Worm (Caenorhabditis elegans) whole organism, young adult: ENCODE results near the gene W01A11.1.

Experiments
- B0019.2 ChIP-seq: fragments of 200-800 bp; sonication (Bioruptor generic); conservative IDR thresholded peaks from 2 replicates; pipeline ENCODE4 v1.3.6; 2022; ENCODE audit warnings: missing genetic modification reagents, missing genetic modification characterization, missing compliant biosample characterization
- B0336.3 ChIP-seq: fragments of 200-800 bp; sonication (Bioruptor generic); IDR thresholded peaks from 2 replicates; pipeline ENCODE4 v1.3.6; 2022; ENCODE audit warnings: missing genetic modification characterization, missing compliant biosample characterization
- F57C9.4 ChIP-seq: sonication (generic microtip); optimal IDR thresholded peaks from 2 replicates; lab custom pipeline; 2017; ENCODE audit warnings: mild to moderate bottlenecking, missing genetic modification characterization, missing compliant biosample characterization
- T07F8.4 ChIP-seq: sonication (generic microtip); optimal IDR thresholded peaks from 2 replicates; lab custom pipeline; 2016; ENCODE audit warnings: mild to moderate bottlenecking, missing genetic modification characterization, moderate library complexity, missing compliant biosample characterization
- Y53G8AR.9 ChIP-seq: fragments of 200-800 bp; sonication (Bioruptor generic); conservative IDR thresholded peaks from 2 replicates; pipeline ENCODE4 v1.3.6; 2022; ENCODE audit warnings: missing genetic modification reagents, missing genetic modification characterization, missing compliant biosample characterization
- Y67H2A.10 ChIP-seq: fragments of 200-800 bp; sonication (Bioruptor generic); conservative IDR thresholded peaks from 2 replicates; pipeline ENCODE4 v1.3.6; 2022; ENCODE audit warnings: missing genetic modification reagents, missing genetic modification characterization, missing compliant biosample characterization
- Y95B8A.8 ChIP-seq: fragments of 200-800 bp; sonication (Bioruptor generic); IDR thresholded peaks from 2 replicates; pipeline ENCODE4 v1.3.6; 2022; ENCODE audit warnings: missing genetic modification reagents, missing genetic modification characterization, missing compliant biosample characterization
- atf-7 ChIP-seq: sonication (generic microtip); optimal IDR thresholded peaks from 2 replicates; lab custom pipeline; 2017; ENCODE audit warnings: mild to moderate bottlenecking, missing genetic modification characterization, missing compliant biosample characterization
- attf-3 ChIP-seq: fragments of 200-800 bp; sonication (Bioruptor generic); conservative IDR thresholded peaks from 2 replicates; pipeline ENCODE4 v1.3.6; 2022; ENCODE audit warnings: missing genetic modification reagents, missing genetic modification characterization, missing compliant biosample characterization
- cebp-1 ChIP-seq, 2 experiments: fragments of 200-800 bp in 1 of 2; sonication (Bioruptor generic) in 1 of 2; sonication (generic microtip) in 1 of 2; IDR thresholded peaks in 1 of 2; optimal IDR thresholded peaks in 1 of 2; 2 replicates each; pipeline versions ENCODE4 v1.3.6 to Lab custom; 2017 to 2022; ENCODE audit warnings: missing compliant biosample characterization in 2 of 2, missing genetic modification characterization in 2 of 2, mild to moderate bottlenecking in 1 of 2, missing genetic modification reagents in 1 of 2, moderate library complexity in 1 of 2
- ceh-40 ChIP-seq: fragments of 200-800 bp; sonication (Bioruptor generic); IDR thresholded peaks from 2 replicates; pipeline ENCODE4 v1.3.6; 2022; ENCODE audit warnings: missing genetic modification characterization, missing compliant biosample characterization
- dox-1 ChIP-seq: fragments of 200-800 bp; sonication (Bioruptor generic); IDR thresholded peaks from 2 replicates; pipeline ENCODE4 v1.3.6; 2022; ENCODE audit warnings: missing genetic modification reagents, missing genetic modification characterization, missing compliant biosample characterization
- egl-44 ChIP-seq: fragments of 200-800 bp; sonication (Bioruptor generic); IDR thresholded peaks from 2 replicates; pipeline ENCODE4 v1.3.6; 2022; ENCODE audit warnings: missing genetic modification reagents, missing genetic modification characterization, missing compliant biosample characterization
- egrh-3 ChIP-seq: fragments of 200-800 bp; sonication (Bioruptor generic); IDR thresholded peaks from 2 replicates; pipeline ENCODE4 v1.3.6; 2022; ENCODE audit warnings: missing genetic modification reagents, missing genetic modification characterization, missing compliant biosample characterization
- ekl-4 ChIP-seq: fragments of 200-800 bp; sonication (Bioruptor generic); IDR thresholded peaks from 2 replicates; pipeline ENCODE4 v1.3.6; 2022; ENCODE audit warnings: missing genetic modification reagents, missing genetic modification characterization, missing compliant biosample characterization
- ets-4 ChIP-seq: fragments of 200-800 bp; sonication (Bioruptor generic); optimal IDR thresholded peaks from 2 replicates; lab custom pipeline; 2018; ENCODE audit warnings: mild to moderate bottlenecking, missing genetic modification characterization, missing compliant biosample characterization
- hlh-12 ChIP-seq: sonication (generic microtip); optimal IDR thresholded peaks from 2 replicates; lab custom pipeline; 2016; ENCODE audit warnings: missing genetic modification characterization, missing compliant biosample characterization
- hmg-1.2 ChIP-seq: fragments of 200-800 bp; sonication (Bioruptor generic); IDR thresholded peaks from 2 replicates; pipeline ENCODE4 v1.3.6; 2022; ENCODE audit warnings: missing genetic modification reagents, missing genetic modification characterization, missing compliant biosample characterization
- hsf-1 ChIP-seq: fragments of 200-800 bp; sonication (Bioruptor generic); IDR thresholded peaks from 2 replicates; pipeline ENCODE4 v1.3.6; 2022; ENCODE audit warnings: missing genetic modification reagents, missing genetic modification characterization, missing compliant biosample characterization
- let-526 ChIP-seq: fragments of 200-800 bp; sonication (Bioruptor generic); IDR thresholded peaks from 2 replicates; pipeline ENCODE4 v1.3.6; 2022; ENCODE audit warnings: missing genetic modification reagents, missing genetic modification characterization, missing compliant biosample characterization
- lin-40 ChIP-seq: sonication (generic microtip); optimal IDR thresholded peaks from 2 replicates; lab custom pipeline; 2016; ENCODE audit warnings: missing genetic modification characterization, mild to moderate bottlenecking, missing compliant biosample characterization, missing genotype, missing genetic modification reagents
- madf-10 ChIP-seq: sonication (generic microtip); optimal IDR thresholded peaks from 2 replicates; lab custom pipeline; 2016; ENCODE audit warnings: mild to moderate bottlenecking, missing genetic modification characterization, missing compliant biosample characterization
- madf-3 ChIP-seq: fragments of 200-800 bp; sonication (Bioruptor generic); IDR thresholded peaks from 2 replicates; pipeline ENCODE4 v1.3.6; 2022; ENCODE audit warnings: missing genetic modification reagents, missing genetic modification characterization, missing compliant biosample characterization
- mxl-1 ChIP-seq: sonication (generic microtip); optimal IDR thresholded peaks from 2 replicates; lab custom pipeline; 2016; ENCODE audit warnings: missing genetic modification characterization, missing compliant biosample characterization
- nhr-120 ChIP-seq: fragments of 200-800 bp; sonication (Bioruptor generic); IDR thresholded peaks from 2 replicates; pipeline ENCODE4 v1.3.6; 2022; ENCODE audit warnings: missing genetic modification characterization, missing compliant biosample characterization
- nhr-80 ChIP-seq: sonication (generic microtip); optimal IDR thresholded peaks from 2 replicates; lab custom pipeline; 2016; ENCODE audit warnings: missing genetic modification characterization, missing compliant biosample characterization
- nhr-90 ChIP-seq: sonication (generic microtip); optimal IDR thresholded peaks from 2 replicates; lab custom pipeline; 2016; ENCODE audit warnings: missing genotype, mild to moderate bottlenecking, missing genetic modification characterization, missing compliant biosample characterization
- pbrm-1 ChIP-seq: fragments of 200-800 bp; sonication (Bioruptor generic); IDR thresholded peaks from 2 replicates; pipeline ENCODE4 v1.3.6; 2022; ENCODE audit warnings: missing genetic modification reagents, missing genetic modification characterization, missing compliant biosample characterization
- rcor-1 ChIP-seq: fragments of 200-800 bp; sonication (Bioruptor generic); IDR thresholded peaks from 2 replicates; pipeline ENCODE4 v1.3.6; 2022; ENCODE audit warnings: missing genetic modification reagents, missing genetic modification characterization, missing compliant biosample characterization
- tbp1 ChIP-seq: fragments of 200-800 bp; sonication (Bioruptor generic); optimal IDR thresholded peaks from 2 replicates; lab custom pipeline; 2018; ENCODE audit warnings: mild to moderate bottlenecking, missing genetic modification characterization, missing compliant biosample characterization
- unc-62 ChIP-seq: fragments of 150-350 bp; optimal IDR thresholded peaks from 2 replicates; lab custom pipeline; 2014; ENCODE audit warnings: missing biosample characterization, missing genetic modification reagents, missing genetic modification characterization
- zfh-2 ChIP-seq: fragments of 200-800 bp; sonication (Bioruptor generic); conservative IDR thresholded peaks from 2 replicates; pipeline ENCODE4 v1.3.6; 2022; ENCODE audit warnings: missing genetic modification reagents, missing genetic modification characterization, missing compliant biosample characterization
- ztf-22 ChIP-seq: fragments of 200-800 bp; sonication (Bioruptor generic); optimal IDR thresholded peaks from 2 replicates; lab custom pipeline; 2018; ENCODE audit warnings: mild to moderate bottlenecking, missing genetic modification characterization, moderate library complexity, missing compliant biosample characterization
- ztf-28 ChIP-seq: fragments of 200-800 bp; sonication (Bioruptor generic); IDR thresholded peaks from 2 replicates; pipeline ENCODE4 v1.3.6; 2022; ENCODE audit warnings: missing genetic modification reagents, missing genetic modification characterization, missing compliant biosample characterization

Gene W01A11.1

ce11 chrV:6520385-6521080, 21.5 kb downstream of the W01A11.1 start, which contains the start of the genes F46E10.2 and F46E10.18:
F46E10.2 (plus strand) TSS chrV:6520435.
F46E10.18 (plus strand) TSS chrV:6521030.
- no peak for TF ChIP-seq B0336.3
- TF ChIP-seq madf-10 (tag; lab: Kevin White, UChicago) = no peak
- TF ChIP-seq Y53G8AR.9 (GFP tag; lab: Robert Waterston, UW) = no peak
- no peak for TF ChIP-seq attf-3 (GFP tag; lab: Robert Waterston, UW)
- no peak for TF ChIP-seq atf-7 (tag; lab: Kevin White, UChicago)
- no peak for TF ChIP-seq Y95B8A.8 (GFP tag; lab: Robert Waterston, UW)
- TF ChIP-seq hsf-1 (GFP tag; lab: Robert Waterston, UW) = no peak
- TF ChIP-seq let-526 (GFP tag; lab: Robert Waterston, UW) = no peak
- TF ChIP-seq B0019.2 (GFP tag; lab: Robert Waterston, UW) = no peak
- no peak for TF ChIP-seq T07F8.4 (tag; lab: Kevin White, UChicago)
- TF ChIP-seq pbrm-1 (GFP tag; lab: Robert Waterston, UW) = no peak
- TF ChIP-seq egrh-3 (GFP tag; lab: Robert Waterston, UW) = peak; percentile 31; the same call in 1 of the 2 replicates
- TF ChIP-seq hmg-1.2 (GFP tag; lab: Robert Waterston, UW) = 0 out of 2 replicates have a peak, but pooled peaks have one; percentile 6
- no peak for TF ChIP-seq lin-40 (tag; lab: Kevin White, UChicago)
- no peak for TF ChIP-seq ets-4
- no peak for TF ChIP-seq ekl-4 (GFP tag; lab: Robert Waterston, UW)
- TF ChIP-seq zfh-2 (GFP tag; lab: Robert Waterston, UW) = peak; percentile 84
- TF ChIP-seq ceh-40 (GFP tag; lab: Robert Waterston, UW) = no peak
- TF ChIP-seq ztf-28 (GFP tag; lab: Robert Waterston, UW) = no peak
- 0 out of 2 replicates have a peak, but pooled peaks have one; percentile 46 for TF ChIP-seq nhr-120 (GFP tag; lab: Robert Waterston, UW)
- TF ChIP-seq mxl-1 = no peak
- TF ChIP-seq rcor-1 (GFP tag; lab: Robert Waterston, UW) = no peak

- TF ChIP-seq atf-7 (tag; lab: Kevin White, UChicago) (peak; percentile 68), ets-4 (peak; percentile 94), madf-3 (no peak), nhr-90 (tag; lab: Kevin White, UChicago) (peak; percentile 4), nhr-80 (tag; lab: Kevin White, UChicago) (peak; percentile 99), B0336.3 (0 out of 2 replicates have a peak, but pooled peaks have one; percentile 16), Y67H2A.10 (no peak), F57C9.4 (tag; lab: Kevin White, UChicago) (no peak), cebp-1 (GFP tag; IDR thresholded peaks at IDR 0.05; lab: Robert Waterston, UW) (no peak), cebp-1 (tag; optimal IDR thresholded peaks at IDR 0.05; lab: Kevin White, UChicago) (peak; percentile 23), hlh-12 (tag; lab: Kevin White, UChicago) (no peak), dox-1 (GFP tag; lab: Robert Waterston, UW) (peak; percentile 72), egl-44 (GFP tag; lab: Robert Waterston, UW) (peak; percentile 49; the same call in 1 of the 2 replicates), rcor-1 (GFP tag; lab: Robert Waterston, UW) (no peak), tbp1 (GFP tag; lab: Kevin White, UChicago) (peak; percentile 0), ztf-22 (GFP tag; lab: Kevin White, UChicago) (peak; percentile 83), unc-62 (GFP tag; lab: Kevin White, UChicago) (peak; percentile 41)
- TF ChIP-seq, all 124 proteins: peak for 11
Observed at ce11 chrV:6522879-6523497, 24.0 kb downstream of the W01A11.1 start.
